Worm (Caenorhabditis elegans): ENCODE data around the gene C07D10.5.

DNA sequence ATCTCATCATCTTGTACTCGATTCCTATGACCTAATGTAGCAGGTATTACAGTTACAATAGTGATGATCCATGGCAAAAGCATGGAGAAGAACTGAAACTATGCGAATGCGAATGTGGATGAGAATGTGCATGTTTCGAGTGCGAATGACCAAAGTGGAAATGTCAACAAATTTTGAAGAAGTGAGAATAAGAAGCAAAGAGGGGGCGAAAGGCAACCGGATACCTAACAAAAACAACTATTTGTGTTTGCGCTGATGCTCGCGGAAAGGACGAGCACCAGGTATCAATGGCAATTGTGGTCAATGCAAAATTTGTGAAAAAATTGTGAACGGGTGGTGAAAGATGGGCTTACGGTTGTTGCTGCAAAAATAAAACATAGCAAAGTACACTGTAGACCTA, 21.3 kb downstream of the C07D10.5 start, which contains the start of gene nas-7:
- no peak for TF ChIP-seq eyg-1 (tag; optimal IDR thresholded peaks at IDR 0.05)
- TF ChIP-seq C08G9.2 (tag; optimal IDR thresholded peaks at IDR 0.05) = no peak
- no peak for TF ChIP-seq mec-3 (tag; optimal IDR thresholded peaks at IDR 0.05; ENCODE audit: borderline replicate concordance)
- TF ChIP-seq ama-1 (optimal IDR thresholded peaks at IDR 0.05) = no peak
- no peak for TF ChIP-seq lim-6 (tag; optimal IDR thresholded peaks at IDR 0.05)
- no peak for TF ChIP-seq K09A11.1 (tag; optimal IDR thresholded peaks at IDR 0.05; ENCODE audit: insufficient read depth)

All from whole organism, late embryonic.